Fruit fly (Drosophila melanogaster): ENCODE data around the gene TTLL4A.

dm6 chr2L:10963979-10964378 is 25.2 kb upstream of the TTLL4A start, which contains the start of gene dpr2:
- no peak for TF ChIP-seq pan (optimal IDR thresholded peaks at IDR 0.05)
- no peak for TF ChIP-seq Dll (optimal IDR thresholded peaks at IDR 0.05)
- TF ChIP-seq CG8478 (optimal IDR thresholded peaks at IDR 0.05): no peak
- TF ChIP-seq psq (optimal IDR thresholded peaks at IDR 0.05): no peak
- no peak for TF ChIP-seq usp (GFP tag; optimal IDR thresholded peaks at IDR 0.05)

All from whole organism.